5 fruit fly cellular contexts compared by ENCODE assay signal in genomic region chrX:14839047-14839446, dm6.
TF ChIP-seq lines count a peak whose summit lies in the region.

TSS of gene CG32590 (minus strand) at chrX:14839106.
TSS of gene Flo2 (plus strand) at chrX:14839376.

- TF ChIP-seq CTCF in whole organism, embryonic (GFP tag; optimal IDR thresholded peaks at IDR 0.05; lab: Kevin White, UChicago): no peak

TF ChIP-seq in whole organism, adult, 20 proteins besides CTCF, POLR2A, EP300 and RAD21 (continues in another document):
- TF ChIP-seq bab1 (GFP tag; optimal IDR thresholded peaks at IDR 0.05; lab: Kevin White, UChicago): peak; percentile 87
- peak; percentile 52 for TF ChIP-seq Crg-1 (GFP tag; optimal IDR thresholded peaks at IDR 0.05; lab: Kevin White, UChicago)
- TF ChIP-seq CG11617 (GFP tag; optimal IDR thresholded peaks at IDR 0.05; lab: Kevin White, UChicago): peak; percentile 44
- peak; percentile 67 for TF ChIP-seq pad (GFP tag; optimal IDR thresholded peaks at IDR 0.05; lab: Kevin White, UChicago)
- peak; percentile 81 for TF ChIP-seq Mnt (GFP tag; optimal IDR thresholded peaks at IDR 0.05; lab: Kevin White, UChicago)
- peak; percentile 78 for TF ChIP-seq CG7101 (tag; optimal IDR thresholded peaks at IDR 0.05; lab: Kevin White, UChicago)
- peak; percentile 48 for TF ChIP-seq Clk (GFP tag; optimal IDR thresholded peaks at IDR 0.05; lab: Kevin White, UChicago)
- no peak for TF ChIP-seq Hr96 (GFP tag; optimal IDR thresholded peaks at IDR 0.05; lab: Kevin White, UChicago)
- TF ChIP-seq CG14711 (tag; optimal IDR thresholded peaks at IDR 0.05; lab: Kevin White, UChicago): peak; percentile 82
- TF ChIP-seq tj (GFP tag; optimal IDR thresholded peaks at IDR 0.05; lab: Kevin White, UChicago): peak; percentile 64
- TF ChIP-seq CG1620 (GFP tag; optimal IDR thresholded peaks at IDR 0.05; lab: Kevin White, UChicago): peak; percentile 91
- no peak for TF ChIP-seq CG7045 (GFP tag; optimal IDR thresholded peaks at IDR 0.05; lab: Kevin White, UChicago)
- TF ChIP-seq kay (GFP tag; lab: Kevin White, UChicago; ENCODE audit: borderline replicate concordance): peak; percentile 71
- TF ChIP-seq CG5204 (GFP tag; optimal IDR thresholded peaks at IDR 0.05; lab: Kevin White, UChicago): no peak
- TF ChIP-seq CG12768 (GFP tag; optimal IDR thresholded peaks at IDR 0.05; lab: Kevin White, UChicago): peak; percentile 26
- TF ChIP-seq toe (GFP tag; optimal IDR thresholded peaks at IDR 0.05; lab: Kevin White, UChicago): peak; percentile 78
- TF ChIP-seq ovo (GFP tag; optimal IDR thresholded peaks at IDR 0.05; lab: Kevin White, UChicago): peak; percentile 72
- no peak for TF ChIP-seq cic (GFP tag; optimal IDR thresholded peaks at IDR 0.05; lab: Kevin White, UChicago)

TF ChIP-seq in whole organism, embryonic, 481 proteins besides CTCF, POLR2A, EP300 and RAD21 (continues in another document):
- TF ChIP-seq tin (GFP tag; optimal IDR thresholded peaks at IDR 0.05; lab: Kevin White, UChicago): peak; percentile 81
- TF ChIP-seq CG10209 (GFP tag; optimal IDR thresholded peaks at IDR 0.05; lab: Kevin White, UChicago): peak; percentile 41
- no peak for TF ChIP-seq fd102C (GFP tag; optimal IDR thresholded peaks at IDR 0.05; lab: Kevin White, UChicago)
- peak; percentile 58 for TF ChIP-seq CG17385 (GFP tag; optimal IDR thresholded peaks at IDR 0.05; lab: Kevin White, UChicago)
- no peak for TF ChIP-seq yki (optimal IDR thresholded peaks at IDR 0.05; lab: Kevin White, UChicago)
- 0 out of 2 replicates have a peak, but pooled peaks have one; percentile 25 for TF ChIP-seq onecut (GFP tag; IDR thresholded peaks at IDR 0.05; lab: Robert Waterston, UW)
- peak; percentile 57 for TF ChIP-seq CG10462 (GFP tag; optimal IDR thresholded peaks at IDR 0.05; lab: Kevin White, UChicago)
- TF ChIP-seq CG32772 (GFP tag; IDR thresholded peaks at IDR 0.05; lab: Robert Waterston, UW): peak; percentile 82
- TF ChIP-seq psq (GFP tag; optimal IDR thresholded peaks at IDR 0.05; lab: Kevin White, UChicago): peak; percentile 30
- peak; percentile 96 for TF ChIP-seq chinmo (GFP tag; IDR thresholded peaks at IDR 0.05; lab: Robert Waterston, UW; ENCODE audit: partially characterized antibody)
- TF ChIP-seq hkb (optimal IDR thresholded peaks at IDR 0.05; lab: Kevin White, UChicago): no peak
- TF ChIP-seq hkb (GFP tag; IDR thresholded peaks at IDR 0.05; lab: Robert Waterston, UW): peak; percentile 73
- peak; percentile 76 for TF ChIP-seq lmd (GFP tag; IDR thresholded peaks at IDR 0.05; lab: Robert Waterston, UW)
- TF ChIP-seq dati (GFP tag; IDR thresholded peaks at IDR 0.05; lab: Robert Waterston, UW): no peak
- no peak for TF ChIP-seq prd (optimal IDR thresholded peaks at IDR 0.05; lab: Kevin White, UChicago)
- peak; percentile 91 for TF ChIP-seq prd (GFP tag; IDR thresholded peaks at IDR 0.05; lab: Robert Waterston, UW)
- peak; percentile 96 for TF ChIP-seq tna (GFP tag; IDR thresholded peaks at IDR 0.05; lab: Robert Waterston, UW; ENCODE audit: partially characterized antibody)
- no peak for TF ChIP-seq D (optimal IDR thresholded peaks at IDR 0.05; lab: Kevin White, UChicago)
- TF ChIP-seq D (GFP tag; optimal IDR thresholded peaks at IDR 0.05; lab: Kevin White, UChicago): no peak

TF ChIP-seq in whole organism, prepupa, 60 proteins besides CTCF, POLR2A, EP300 and RAD21 (continues in another document):
- TF ChIP-seq CG6854 (GFP tag; optimal IDR thresholded peaks at IDR 0.05; lab: Kevin White, UChicago) (no peak), topi (GFP tag; optimal IDR thresholded peaks at IDR 0.05; lab: Kevin White, UChicago) (peak; percentile 70), salr (GFP tag; optimal IDR thresholded peaks at IDR 0.05; lab: Kevin White, UChicago) (no peak), CG7368 (GFP tag; optimal IDR thresholded peaks at IDR 0.05; lab: Kevin White, UChicago) (no peak), CG15336 (GFP tag; IDR thresholded peaks at IDR 0.05; lab: Robert Waterston, UW) (0 out of 2 replicates have a peak, but pooled peaks have one; percentile 45), CG6808 (GFP tag; optimal IDR thresholded peaks at IDR 0.05; lab: Kevin White, UChicago) (no peak), CG6163 (GFP tag; IDR thresholded peaks at IDR 0.05; lab: Robert Waterston, UW) (peak; percentile 84), CG8319 (GFP tag; optimal IDR thresholded peaks at IDR 0.05; lab: Kevin White, UChicago) (peak; percentile 39), CG11294 (GFP tag; IDR thresholded peaks at IDR 0.05; lab: Robert Waterston, UW) (peak; percentile 51; the same call in 1 of the 2 replicates), CG3032 (tag; optimal IDR thresholded peaks at IDR 0.05; lab: Kevin White, UChicago) (peak; percentile 53), Gug (GFP tag; IDR thresholded peaks at IDR 0.05; lab: Robert Waterston, UW) (peak; percentile 69), CG11762 (GFP tag; optimal IDR thresholded peaks at IDR 0.05; lab: Kevin White, UChicago; ENCODE audit: insufficient read depth) (peak; percentile 10), Hr38 (GFP tag; optimal IDR thresholded peaks at IDR 0.05; lab: Kevin White, UChicago) (no peak), cyc (GFP tag; optimal IDR thresholded peaks at IDR 0.05; lab: Kevin White, UChicago) (peak; percentile 67), acj6 (GFP tag; optimal IDR thresholded peaks at IDR 0.05; lab: Kevin White, UChicago) (peak; percentile 77), CG8632 (GFP tag; optimal IDR thresholded peaks at IDR 0.05; lab: Kevin White, UChicago) (no peak), pdm3 (GFP tag; optimal IDR thresholded peaks at IDR 0.05; lab: Kevin White, UChicago) (peak; percentile 69), Lpt (GFP tag; optimal IDR thresholded peaks at IDR 0.05; lab: Kevin White, UChicago) (peak; percentile 46), Ets21C (GFP tag; optimal IDR thresholded peaks at IDR 0.05; lab: Kevin White, UChicago) (peak; percentile 68)

TF ChIP-seq in whole organism, pupa, 21 proteins besides CTCF, POLR2A, EP300 and RAD21:
- TF ChIP-seq CG8159 (tag; optimal IDR thresholded peaks at IDR 0.05; lab: Kevin White, UChicago): peak; percentile 33
- peak; percentile 16 for TF ChIP-seq CG8301 (tag; optimal IDR thresholded peaks at IDR 0.05; lab: Kevin White, UChicago)
- TF ChIP-seq EcR (GFP tag; optimal IDR thresholded peaks at IDR 0.05; lab: Kevin White, UChicago): no peak
- TF ChIP-seq CG12605 (GFP tag; IDR thresholded peaks at IDR 0.05; lab: Robert Waterston, UW): peak; percentile 36
- TF ChIP-seq CG4496 (GFP tag; IDR thresholded peaks at IDR 0.05; lab: Robert Waterston, UW): peak; percentile 80
- TF ChIP-seq D1 (tag; optimal IDR thresholded peaks at IDR 0.05; lab: Kevin White, UChicago): no peak
- 0 out of 2 replicates have a peak, but pooled peaks have one; percentile 20 for TF ChIP-seq rn (GFP tag; IDR thresholded peaks at IDR 0.05; lab: Robert Waterston, UW)
- no peak for TF ChIP-seq CG13204 (GFP tag; optimal IDR thresholded peaks at IDR 0.05; lab: Kevin White, UChicago)
- no peak for TF ChIP-seq Pif1B (GFP tag; optimal IDR thresholded peaks at IDR 0.05; lab: Kevin White, UChicago)
- TF ChIP-seq Ets98B (GFP tag; IDR thresholded peaks at IDR 0.05; lab: Robert Waterston, UW): peak; percentile 77
- TF ChIP-seq CG14655 (GFP tag; optimal IDR thresholded peaks at IDR 0.05; lab: Kevin White, UChicago): no peak
- peak; percentile 51 for TF ChIP-seq Pif1A (GFP tag; optimal IDR thresholded peaks at IDR 0.05; lab: Kevin White, UChicago)
- TF ChIP-seq CG15710 (tag; optimal IDR thresholded peaks at IDR 0.05; lab: Kevin White, UChicago): peak; percentile 60
- TF ChIP-seq Snoo (tag; optimal IDR thresholded peaks at IDR 0.05; lab: Kevin White, UChicago): peak; percentile 10
- TF ChIP-seq gl (tag; optimal IDR thresholded peaks at IDR 0.05; lab: Kevin White, UChicago): no peak
- TF ChIP-seq CG10348 (GFP tag; IDR thresholded peaks at IDR 0.05; lab: Robert Waterston, UW): no peak
- TF ChIP-seq CG17806 (tag; optimal IDR thresholded peaks at IDR 0.05; lab: Kevin White, UChicago): peak; percentile 46
- peak; percentile 38 for TF ChIP-seq CG9948 (tag; optimal IDR thresholded peaks at IDR 0.05; lab: Kevin White, UChicago)
- TF ChIP-seq CG34367 (tag; optimal IDR thresholded peaks at IDR 0.05; lab: Kevin White, UChicago): peak; percentile 50
- TF ChIP-seq CG32121 (GFP tag; IDR thresholded peaks at IDR 0.05; lab: Robert Waterston, UW): peak; percentile 81
- TF ChIP-seq fd96Ca (GFP tag; IDR thresholded peaks at IDR 0.05; lab: Robert Waterston, UW): peak; percentile 72; the same call in 2 of the 3 replicates

TF ChIP-seq in whole organism, wandering third instar larva, 38 proteins besides CTCF, POLR2A, EP300 and RAD21 (continues in another document):
- TF ChIP-seq Dif (GFP tag; optimal IDR thresholded peaks at IDR 0.05; lab: Kevin White, UChicago; ENCODE audit: partially characterized antibody) (no peak), CG9705 (GFP tag; optimal IDR thresholded peaks at IDR 0.05; lab: Kevin White, UChicago) (peak; percentile 50), woc (GFP tag; optimal IDR thresholded peaks at IDR 0.05; lab: Kevin White, UChicago) (peak; percentile 58), Myc (optimal IDR thresholded peaks at IDR 0.05; lab: Kevin White, UChicago) (no peak), GATAd (GFP tag; optimal IDR thresholded peaks at IDR 0.05; lab: Kevin White, UChicago) (peak; percentile 68), OdsH (GFP tag; optimal IDR thresholded peaks at IDR 0.05; lab: Kevin White, UChicago) (peak; percentile 73), Mio (GFP tag; optimal IDR thresholded peaks at IDR 0.05; lab: Kevin White, UChicago) (peak; percentile 27), Jra (GFP tag; optimal IDR thresholded peaks at IDR 0.05; lab: Kevin White, UChicago) (peak; percentile 86), Sp1 (GFP tag; optimal IDR thresholded peaks at IDR 0.05; lab: Kevin White, UChicago) (peak; percentile 68), usp (GFP tag; optimal IDR thresholded peaks at IDR 0.05; lab: Kevin White, UChicago) (no peak), CG32264 (GFP tag; optimal IDR thresholded peaks at IDR 0.05; lab: Kevin White, UChicago) (peak; percentile 64), Rel (GFP tag; optimal IDR thresholded peaks at IDR 0.05; lab: Kevin White, UChicago) (no peak), Rel (tag; optimal IDR thresholded peaks at IDR 0.05; lab: Kevin White, UChicago) (peak; percentile 56), Abd-B (GFP tag; optimal IDR thresholded peaks at IDR 0.05; lab: Kevin White, UChicago) (no peak), h (GFP tag; optimal IDR thresholded peaks at IDR 0.05; lab: Kevin White, UChicago) (peak; percentile 89), fru (GFP tag; optimal IDR thresholded peaks at IDR 0.05; lab: Kevin White, UChicago) (peak; percentile 76), HLH106 (tag; optimal IDR thresholded peaks at IDR 0.05; lab: Kevin White, UChicago) (peak; percentile 69), br (GFP tag; optimal IDR thresholded peaks at IDR 0.05; lab: Kevin White, UChicago) (peak; percentile 63), CrebA (GFP tag; optimal IDR thresholded peaks at IDR 0.05; lab: Kevin White, UChicago; ENCODE audit: borderline replicate concordance) (no peak), Vsx2 (GFP tag; optimal IDR thresholded peaks at IDR 0.05; lab: Kevin White, UChicago; ENCODE audit: partially characterized antibody) (no peak), foxo (GFP tag; optimal IDR thresholded peaks at IDR 0.05; lab: Kevin White, UChicago) (peak in 1 of 2 experiments; percentile 83), Hnf4 (GFP tag; optimal IDR thresholded peaks at IDR 0.05; lab: Kevin White, UChicago) (no peak), brk (GFP tag; optimal IDR thresholded peaks at IDR 0.05; lab: Kevin White, UChicago) (no peak)
